Fruit fly (Drosophila melanogaster) whole organism, embryonic: ENCODE data around the gene CG2931.

Experiments
- Aef1 ChIP-seq: fragments of 200-800 bp; sonication (Bioruptor generic); IDR thresholded peaks from 3 replicates; pipeline ENCODE4 v1.3.6; 2022; ENCODE audit warnings: missing biosample characterization, missing genetic modification characterization
- B-H2 ChIP-seq: fragments of 200-800 bp; sonication (Bioruptor generic); optimal IDR thresholded peaks from 2 replicates; lab custom pipeline; 2018; ENCODE audit warnings: missing biosample characterization, mild to moderate bottlenecking, missing genetic modification characterization
- Bdp1 ChIP-seq: fragments of 200-800 bp; sonication (Bioruptor generic); optimal IDR thresholded peaks from 3 replicates; lab custom pipeline; 2016; ENCODE audit warnings: missing biosample characterization, missing genetic modification characterization
- CG10431 ChIP-seq: fragments of 200-800 bp; sonication (Bioruptor generic); optimal IDR thresholded peaks from 3 replicates; lab custom pipeline; 2018; ENCODE audit warnings: missing biosample characterization, mild to moderate bottlenecking, missing genetic modification characterization
- CG10543 ChIP-seq: fragments of 200-800 bp; sonication (Bioruptor generic); optimal IDR thresholded peaks from 3 replicates; lab custom pipeline; 2017; ENCODE audit warnings: missing biosample characterization, mild to moderate bottlenecking, missing genetic modification characterization, moderate library complexity
- CG10565 ChIP-seq: fragments of 200-800 bp; sonication (Bioruptor generic); optimal IDR thresholded peaks from 3 replicates; lab custom pipeline; 2016; ENCODE audit warnings: missing biosample characterization, mild to moderate bottlenecking, missing genetic modification characterization
- CG14965 ChIP-seq: fragments of 200-800 bp; sonication (Bioruptor generic); optimal IDR thresholded peaks from 2 replicates; lab custom pipeline; 2016; ENCODE audit warnings: missing biosample characterization, missing genetic modification characterization, borderline replicate concordance
- CG16815 ChIP-seq: fragments of 200-800 bp; sonication (Bioruptor generic); optimal IDR thresholded peaks from 3 replicates; lab custom pipeline; 2017; ENCODE audit warnings: missing biosample characterization, mild to moderate bottlenecking, missing genetic modification characterization
- CG17359 ChIP-seq: fragments of 200-800 bp; sonication (Bioruptor generic); optimal IDR thresholded peaks from 3 replicates; lab custom pipeline; 2018; ENCODE audit warnings: missing biosample characterization, mild to moderate bottlenecking, missing genetic modification characterization, moderate library complexity
- CG1792 ChIP-seq: fragments of 200-800 bp; sonication (Bioruptor generic); optimal IDR thresholded peaks from 2 replicates; lab custom pipeline; 2016; ENCODE audit warnings: missing biosample characterization, missing genetic modification characterization
- CG18599 ChIP-seq: fragments of 200-800 bp; sonication (Bioruptor generic); optimal IDR thresholded peaks from 3 replicates; lab custom pipeline; 2017; ENCODE audit warnings: missing biosample characterization, missing genetic modification characterization, mild to moderate bottlenecking, moderate library complexity, missing genetic modification reagents
- CG2678 ChIP-seq: fragments of 200-800 bp; sonication (Bioruptor generic); optimal IDR thresholded peaks from 3 replicates; lab custom pipeline; 2019; ENCODE audit warnings: missing biosample characterization, mild to moderate bottlenecking, missing genetic modification characterization, moderate library complexity
- CG3281 ChIP-seq: fragments of 200-800 bp; sonication (Bioruptor generic); optimal IDR thresholded peaks from 3 replicates; lab custom pipeline; 2017; ENCODE audit warnings: missing biosample characterization, mild to moderate bottlenecking, missing genetic modification characterization
- CG3838 ChIP-seq: fragments of 200-800 bp; sonication (Bioruptor generic); optimal IDR thresholded peaks from 3 replicates; lab custom pipeline; 2016; ENCODE audit warnings: missing biosample characterization, missing genetic modification characterization
- CG4424 ChIP-seq: fragments of 200-800 bp; sonication (Bioruptor generic); optimal IDR thresholded peaks from 3 replicates; lab custom pipeline; 2016; ENCODE audit warnings: missing biosample characterization, missing genetic modification characterization
- CG9609 ChIP-seq: fragments of 200-800 bp; sonication (Bioruptor generic); optimal IDR thresholded peaks from 3 replicates; lab custom pipeline; 2016; ENCODE audit warnings: missing biosample characterization, missing genetic modification characterization
- CG9727 ChIP-seq: fragments of 200-800 bp; sonication (Bioruptor generic); optimal IDR thresholded peaks from 3 replicates; lab custom pipeline; 2017; ENCODE audit warnings: missing biosample characterization, mild to moderate bottlenecking, missing genetic modification characterization
- D ChIP-seq, 2 experiments: fragments of 200-800 bp in 1 of 2; fragments of >200 bp in 1 of 2; sonication (Bioruptor generic) in 1 of 2; optimal IDR thresholded peaks; 2 replicates in 1 of 2; 3 replicates in 1 of 2; lab custom pipeline; 2017; ENCODE audit warnings: mild to moderate bottlenecking in 1 of 2, missing biosample characterization in 1 of 2, missing genetic modification characterization in 1 of 2, missing genetic modification reagents in 1 of 2
- Doc3 ChIP-seq: fragments of 200-800 bp; sonication (Bioruptor generic); IDR thresholded peaks from 3 replicates; pipeline ENCODE4 v1.3.6; 2022; ENCODE audit warnings: missing biosample characterization, missing genetic modification characterization; ENCODE audit not compliant: partially characterized antibody
- Drgx ChIP-seq: fragments of 200-800 bp; sonication (Bioruptor generic); IDR thresholded peaks from 2 replicates; pipeline ENCODE4 v1.3.6; 2022; ENCODE audit warnings: missing biosample characterization, missing genetic modification characterization
- Elba2 ChIP-seq: fragments of 200-800 bp; sonication (Bioruptor generic); optimal IDR thresholded peaks from 3 replicates; lab custom pipeline; 2016; ENCODE audit warnings: missing biosample characterization, missing genetic modification characterization
- Fer1 ChIP-seq: fragments of 200-800 bp; sonication (Bioruptor generic); optimal IDR thresholded peaks from 2 replicates; lab custom pipeline; 2017; ENCODE audit warnings: missing biosample characterization, mild to moderate bottlenecking, missing genetic modification characterization
- Kr ChIP-seq: fragments of 200-800 bp; sonication (Bioruptor generic); optimal IDR thresholded peaks from 2 replicates; lab custom pipeline; 2017; ENCODE audit warnings: missing biosample characterization, mild to moderate bottlenecking, missing genetic modification characterization
- Med ChIP-seq: fragments of 200-800 bp; sonication (Bioruptor generic); peaks from one replicate; lab custom pipeline; 2016; ENCODE audit warnings: missing biosample characterization, missing genetic modification characterization, mild to moderate bottlenecking, inconsistent platforms, moderate library complexity
- Nf-YB ChIP-seq: fragments of 200-800 bp; sonication (Bioruptor generic); optimal IDR thresholded peaks from 3 replicates; lab custom pipeline; 2019; ENCODE audit warnings: missing biosample characterization, mild to moderate bottlenecking, missing genetic modification characterization, moderate library complexity
- Sry-δ ChIP-seq: fragments of 200-800 bp; sonication (Bioruptor generic); optimal IDR thresholded peaks from 2 replicates; lab custom pipeline; 2016; ENCODE audit warnings: missing biosample characterization, missing genetic modification characterization
- Tbp ChIP-seq: fragments of >200 bp; optimal IDR thresholded peaks from 2 replicates; lab custom pipeline; 2018; ENCODE audit warnings: missing biosample characterization, missing genetic modification characterization
- abd-A ChIP-seq: fragments of 200-800 bp; sonication (Bioruptor generic); optimal IDR thresholded peaks from 3 replicates; lab custom pipeline; 2019; ENCODE audit warnings: missing biosample characterization, mild to moderate bottlenecking, missing genetic modification characterization, moderate library complexity
- bab2 ChIP-seq: fragments of 200-800 bp; sonication (Bioruptor generic); optimal IDR thresholded peaks from 2 replicates; lab custom pipeline; 2016; ENCODE audit warnings: missing biosample characterization, missing genetic modification characterization
- chm ChIP-seq: fragments of 200-800 bp; sonication (Bioruptor generic); IDR thresholded peaks from 2 replicates; pipeline ENCODE4 v1.3.6; 2022; ENCODE audit warnings: missing biosample characterization, missing genetic modification characterization
- chn ChIP-seq: fragments of 200-800 bp; sonication (Bioruptor generic); optimal IDR thresholded peaks from 2 replicates; lab custom pipeline; 2016; ENCODE audit warnings: missing biosample characterization, missing genetic modification characterization
- corto ChIP-seq: fragments of 200-800 bp; sonication (Bioruptor generic); optimal IDR thresholded peaks from 2 replicates; lab custom pipeline; 2016; ENCODE audit warnings: missing biosample characterization, mild to moderate bottlenecking, missing genetic modification characterization, moderate library complexity
- crp ChIP-seq, 2 experiments: fragments of 200-800 bp; sonication (Bioruptor generic); optimal IDR thresholded peaks; 2 replicates in 1 of 2; 3 replicates in 1 of 2; lab custom pipeline; 2017; ENCODE audit warnings: missing biosample characterization in 2 of 2, missing genetic modification characterization in 2 of 2, mild to moderate bottlenecking in 1 of 2, moderate library complexity in 1 of 2
- dm ChIP-seq: fragments of 200-800 bp; sonication (Bioruptor generic); optimal IDR thresholded peaks from 3 replicates; lab custom pipeline; 2016; ENCODE audit warnings: missing biosample characterization, missing genetic modification characterization
- dmrt99B ChIP-seq: fragments of 200-800 bp; sonication (Bioruptor generic); optimal IDR thresholded peaks from 2 replicates; lab custom pipeline; 2018; ENCODE audit warnings: missing biosample characterization, mild to moderate bottlenecking, missing genetic modification characterization, moderate library complexity
- ems ChIP-seq: fragments of 200-800 bp; sonication (Bioruptor generic); optimal IDR thresholded peaks from 3 replicates; lab custom pipeline; 2016; ENCODE audit warnings: missing biosample characterization, missing genetic modification characterization
- gem ChIP-seq: fragments of 200-800 bp; sonication (Bioruptor generic); optimal IDR thresholded peaks from 2 replicates; lab custom pipeline; 2019; ENCODE audit warnings: missing biosample characterization, mild to moderate bottlenecking, missing genetic modification characterization, moderate library complexity
- grau ChIP-seq: fragments of 200-800 bp; optimal IDR thresholded peaks from 3 replicates; lab custom pipeline; 2019; ENCODE audit warnings: missing biosample characterization, mild to moderate bottlenecking, missing genetic modification characterization, moderate library complexity
- jigr1 ChIP-seq: fragments of 200-800 bp; sonication (Bioruptor generic); IDR thresholded peaks from 3 replicates; pipeline ENCODE4 v1.3.6; 2022; ENCODE audit warnings: missing biosample characterization, missing genetic modification characterization
- jing ChIP-seq: fragments of 200-800 bp; sonication (Bioruptor generic); optimal IDR thresholded peaks from 2 replicates; lab custom pipeline; 2018; ENCODE audit warnings: missing biosample characterization, mild to moderate bottlenecking, missing genetic modification characterization
- lilli ChIP-seq: fragments of 200-800 bp; sonication (Bioruptor generic); optimal IDR thresholded peaks from 3 replicates; lab custom pipeline; 2016; ENCODE audit warnings: missing biosample characterization, missing genetic modification characterization
- luna ChIP-seq: fragments of 200-800 bp; sonication (Bioruptor generic); optimal IDR thresholded peaks from 2 replicates; lab custom pipeline; 2016; ENCODE audit warnings: missing biosample characterization, missing genetic modification characterization
- nerfin-1 ChIP-seq: fragments of 200-800 bp; sonication (Bioruptor generic); optimal IDR thresholded peaks from 3 replicates; lab custom pipeline; 2019; ENCODE audit warnings: missing biosample characterization, mild to moderate bottlenecking, missing genetic modification characterization, moderate library complexity
- pita ChIP-seq: fragments of 200-800 bp; sonication (Bioruptor generic); optimal IDR thresholded peaks from 2 replicates; lab custom pipeline; 2017; ENCODE audit warnings: missing biosample characterization, mild to moderate bottlenecking, missing genetic modification characterization
- psq ChIP-seq: fragments of 200-800 bp; sonication (Bioruptor generic); optimal IDR thresholded peaks from 2 replicates; lab custom pipeline; 2017; ENCODE audit warnings: missing biosample characterization, missing genetic modification characterization
- row ChIP-seq: fragments of 200-800 bp; sonication (Bioruptor generic); IDR thresholded peaks from 3 replicates; pipeline ENCODE4 v1.3.6; 2022; ENCODE audit warnings: missing biosample characterization, missing genetic modification characterization
- scrt ChIP-seq: fragments of 200-800 bp; sonication (Bioruptor generic); optimal IDR thresholded peaks from 2 replicates; lab custom pipeline; 2018; ENCODE audit warnings: missing biosample characterization, mild to moderate bottlenecking, missing genetic modification characterization, moderate library complexity
- slp2 ChIP-seq: fragments of 200-800 bp; sonication (Bioruptor generic); optimal IDR thresholded peaks from 2 replicates; lab custom pipeline; 2016; ENCODE audit warnings: missing biosample characterization, missing genetic modification characterization
- tgo ChIP-seq: fragments of 200-800 bp; sonication (Bioruptor generic); IDR thresholded peaks from 3 replicates; pipeline ENCODE4 v1.3.6; 2022; ENCODE audit warnings: missing biosample characterization, missing genetic modification characterization
- z ChIP-seq: fragments of 200-800 bp; sonication (Bioruptor generic); IDR thresholded peaks from 3 replicates; pipeline ENCODE4 v1.3.6; 2022; ENCODE audit warnings: missing biosample characterization, missing genetic modification characterization

The CG2931 gene

DNA sequence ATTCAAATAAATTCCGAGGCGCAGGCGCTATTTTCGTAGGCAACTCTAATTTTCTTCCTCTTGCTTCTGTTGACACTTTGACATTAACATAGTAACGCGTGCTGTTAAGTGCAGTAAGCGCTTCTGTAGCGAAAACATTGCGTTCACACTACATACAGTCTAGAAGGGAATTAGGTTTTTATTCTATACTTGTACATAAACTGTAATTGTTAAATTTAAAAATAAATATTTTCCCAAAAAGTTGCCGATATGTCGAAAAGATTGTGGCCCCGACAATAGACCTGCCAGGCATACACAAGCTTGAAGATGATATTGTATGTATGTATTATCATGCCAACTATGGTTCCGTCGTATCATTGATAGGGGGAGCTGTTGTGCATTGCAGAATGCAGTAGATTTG lies 38.1 kb upstream of the CG2931 start, which contains the start of gene asl (continued):
- TF ChIP-seq CG9727 (peak; percentile 41), grau (tag; lab: Kevin White, UChicago) (peak; percentile 78), z (no peak), CG14965 (GFP tag; lab: Kevin White, UChicago) (no peak), jigr1 (GFP tag; lab: Robert Waterston, UW) (no peak), nerfin-1 (peak; percentile 67), lilli (peak; percentile 76), Drgx (GFP tag; lab: Robert Waterston, UW) (peak; percentile 34; the same call in 1 of the 2 replicates), Doc3 (GFP tag; lab: Robert Waterston, UW) (no peak), psq (peak; percentile 14), scrt (no peak), Aef1 (GFP tag; lab: Robert Waterston, UW) (no peak; the same call in 2 of the 3 replicates), Kr (GFP tag; lab: Kevin White, UChicago) (no peak), CG4424 (GFP tag; lab: Kevin White, UChicago) (peak; percentile 75), dm (GFP tag; lab: Kevin White, UChicago) (peak; percentile 31), corto (peak; percentile 25), luna (no peak), Fer1 (GFP tag; lab: Kevin White, UChicago) (peak; percentile 68), CG1792 (peak; percentile 24), CG3838 (peak; percentile 14), crp (GFP tag; optimal IDR thresholded peaks at IDR 0.05; lab: Kevin White, UChicago) (peak in 1 of 2 experiments; percentile 41), jing (GFP tag; lab: Kevin White, UChicago) (no peak), CG2678 (tag; lab: Kevin White, UChicago) (no peak), chn (GFP tag; lab: Kevin White, UChicago) (peak; percentile 76), pita (no peak), CG10565 (GFP tag; lab: Kevin White, UChicago) (no peak), B-H2 (GFP tag; lab: Kevin White, UChicago) (peak; percentile 33), CG10431 (GFP tag; lab: Kevin White, UChicago) (peak; percentile 48), abd-A (tag; lab: Kevin White, UChicago) (no peak), tgo (GFP tag; lab: Robert Waterston, UW) (peak; percentile 68; the same call in 2 of the 3 replicates), Nf-YB (GFP tag; lab: Kevin White, UChicago) (peak; percentile 33), Bdp1 (GFP tag; lab: Kevin White, UChicago) (peak; percentile 32), Sry-δ (GFP tag; lab: Kevin White, UChicago) (peak; percentile 42), Tbp (GFP tag; lab: Kevin White, UChicago) (peak; percentile 2), bab2 (peak; percentile 36), CG9609 (GFP tag; lab: Kevin White, UChicago) (peak; percentile 11), CG10543 (GFP tag; lab: Kevin White, UChicago) (peak; percentile 59), D (optimal IDR thresholded peaks at IDR 0.05; lab: Kevin White, UChicago) (no peak), D (GFP tag; optimal IDR thresholded peaks at IDR 0.05; lab: Kevin White, UChicago) (peak; percentile 44), CG16815 (peak; percentile 39), row (peak; percentile 87), ems (GFP tag; lab: Kevin White, UChicago) (peak; percentile 52), CG17359 (tag; lab: Kevin White, UChicago) (peak; percentile 70), Med (GFP tag; lab: Kevin White, UChicago) (peak; percentile 91), Elba2 (GFP tag; lab: Kevin White, UChicago) (peak; percentile 96), chm (GFP tag; lab: Robert Waterston, UW) (no peak), gem (tag; lab: Kevin White, UChicago) (peak; percentile 79), dmrt99B (tag; lab: Kevin White, UChicago) (no peak), CG18599 (GFP tag; lab: Kevin White, UChicago) (no peak), CG3281 (GFP tag; lab: Kevin White, UChicago) (peak; percentile 61), slp2 (GFP tag; lab: Kevin White, UChicago) (no peak)
